Worm (Caenorhabditis elegans) whole organism, L1 larva: ENCODE measurements around the gene T24C4.3.

Experiments
- C04F5.9 ChIP-seq: sonication (generic microtip); optimal IDR thresholded peaks from 2 replicates; lab custom pipeline; 2016; ENCODE audit warnings: missing genetic modification characterization, missing compliant biosample characterization
- Y116A8C.19 ChIP-seq: sonication (generic microtip); optimal IDR thresholded peaks from 2 replicates; lab custom pipeline; 2016; ENCODE audit warnings: missing compliant biosample characterization, missing genetic modification characterization, borderline replicate concordance
- alr-1 ChIP-seq: fragments of 200-800 bp; sonication (Bioruptor generic); optimal IDR thresholded peaks from 2 replicates; lab custom pipeline; 2018; ENCODE audit warnings: borderline replicate concordance, mild to moderate bottlenecking, missing genetic modification characterization, missing compliant biosample characterization
- aly-2 ChIP-seq: fragments of 150-350 bp; optimal IDR thresholded peaks from 2 replicates; lab custom pipeline; 2014; ENCODE audit warnings: missing biosample characterization, missing genetic modification characterization
- blmp-1 ChIP-seq: fragments of 150-350 bp; optimal IDR thresholded peaks from 2 replicates; lab custom pipeline; 2014; ENCODE audit warnings: missing biosample characterization, missing genetic modification characterization
- ceh-63 ChIP-seq: fragments of 200-800 bp; sonication (Bioruptor generic); optimal IDR thresholded peaks from 2 replicates; lab custom pipeline; 2018; ENCODE audit warnings: mild to moderate bottlenecking, missing genetic modification characterization, missing compliant biosample characterization
- ceh-8 ChIP-seq: fragments of 200-800 bp; sonication (Bioruptor generic); optimal IDR thresholded peaks from 2 replicates; lab custom pipeline; 2018; ENCODE audit warnings: mild to moderate bottlenecking, missing genetic modification characterization, moderate library complexity, missing compliant biosample characterization
- ceh-90 ChIP-seq: sonication (generic microtip); optimal IDR thresholded peaks from 2 replicates; lab custom pipeline; 2016; ENCODE audit warnings: missing genetic modification characterization, missing compliant biosample characterization
- ces-1 ChIP-seq: fragments of 150-350 bp; optimal IDR thresholded peaks from 2 replicates; lab custom pipeline; 2014; ENCODE audit warnings: missing biosample characterization, missing genetic modification reagents, missing genetic modification characterization
- dsc-1 ChIP-seq: sonication (generic microtip); optimal IDR thresholded peaks from 2 replicates; lab custom pipeline; 2016; ENCODE audit warnings: mild to moderate bottlenecking, missing genetic modification characterization, missing compliant biosample characterization
- efl-1 ChIP-seq, 4 experiments: fragments of 150-350 bp; optimal IDR thresholded peaks in 3 of 4; peaks in 1 of 4; 1 replicate in 1 of 4; 2 replicates in 3 of 4; lab custom pipeline; 2014; ENCODE audit warnings: missing biosample characterization in 2 of 4, missing genetic modification characterization in 2 of 4, missing genetic modification reagents in 2 of 4
- egl-13 ChIP-seq: sonication (generic microtip); optimal IDR thresholded peaks from 2 replicates; lab custom pipeline; 2016; ENCODE audit warnings: missing genotype, missing genetic modification reagents, missing genetic modification characterization, missing compliant biosample characterization
- fkh-4 ChIP-seq: sonication (generic microtip); optimal IDR thresholded peaks from 2 replicates; lab custom pipeline; 2016; ENCODE audit warnings: missing compliant biosample characterization, missing genetic modification characterization, borderline replicate concordance
- fos-1 ChIP-seq: fragments of 150-350 bp; optimal IDR thresholded peaks from 2 replicates; lab custom pipeline; 2014; ENCODE audit warnings: missing biosample characterization, missing genetic modification characterization
- grh-1 ChIP-seq: fragments of 200-800 bp; sonication (Bioruptor generic); IDR thresholded peaks from 2 replicates; pipeline ENCODE4 v1.3.6; 2022; ENCODE audit warnings: missing genetic modification reagents, missing genetic modification characterization, missing compliant biosample characterization
- irx-1 ChIP-seq: sonication (generic microtip); optimal IDR thresholded peaks from 2 replicates; lab custom pipeline; 2016; ENCODE audit warnings: missing genetic modification characterization, missing compliant biosample characterization
- isw-1 ChIP-seq: fragments of 200-800 bp; sonication (Bioruptor generic); IDR thresholded peaks from 2 replicates; pipeline ENCODE4 v1.3.6; 2022; ENCODE audit warnings: missing genetic modification characterization, missing compliant biosample characterization
- lin-13 ChIP-seq: fragments of 150-350 bp; optimal IDR thresholded peaks from 2 replicates; lab custom pipeline; 2014; ENCODE audit warnings: missing biosample characterization, missing genetic modification reagents, missing genetic modification characterization
- lin-14 ChIP-seq: fragments of 200-800 bp; sonication (Bioruptor generic); optimal IDR thresholded peaks from 2 replicates; lab custom pipeline; 2018; ENCODE audit warnings: mild to moderate bottlenecking, missing genetic modification characterization, moderate library complexity, missing compliant biosample characterization
- lir-3 ChIP-seq: sonication (generic microtip); optimal IDR thresholded peaks from 2 replicates; lab custom pipeline; 2016; ENCODE audit warnings: mild to moderate bottlenecking, missing genetic modification characterization, moderate library complexity, missing compliant biosample characterization; ENCODE audit not compliant: poor library complexity
- mdl-1 ChIP-seq, 2 experiments: fragments of 150-350 bp; optimal IDR thresholded peaks; 2 replicates each; lab custom pipeline; 2014 to 2017; ENCODE audit warnings: missing biosample characterization in 2 of 2, missing genetic modification characterization in 2 of 2, inconsistent platforms in 1 of 2
- mef-2 ChIP-seq: fragments of 150-350 bp; optimal IDR thresholded peaks from 2 replicates; lab custom pipeline; 2014; ENCODE audit warnings: missing biosample characterization, missing genetic modification characterization
- nhr-19 ChIP-seq: fragments of 200-800 bp; sonication (Bioruptor generic); conservative IDR thresholded peaks from 2 replicates; pipeline ENCODE4 v1.3.6; 2022; ENCODE audit warnings: missing genetic modification characterization, missing compliant biosample characterization
- nhr-28 ChIP-seq: fragments of 150-350 bp; optimal IDR thresholded peaks from 2 replicates; lab custom pipeline; 2014; ENCODE audit warnings: missing biosample characterization, missing genetic modification characterization
- nhr-47 ChIP-seq: sonication (generic microtip); optimal IDR thresholded peaks from 2 replicates; lab custom pipeline; 2016; ENCODE audit warnings: mild to moderate bottlenecking, missing genetic modification characterization, moderate library complexity, missing compliant biosample characterization
- nhr-71 ChIP-seq: sonication (generic microtip); optimal IDR thresholded peaks from 2 replicates; lab custom pipeline; 2016; ENCODE audit warnings: mild to moderate bottlenecking, missing genetic modification characterization, moderate library complexity, missing compliant biosample characterization
- nhr-76 ChIP-seq: sonication (generic microtip); optimal IDR thresholded peaks from 2 replicates; lab custom pipeline; 2017; ENCODE audit warnings: missing biosample characterization, missing genetic modification characterization
- nhr-85 ChIP-seq: sonication (generic microtip); peaks from one replicate; lab custom pipeline; 2016; ENCODE audit warnings: missing genetic modification characterization, inconsistent platforms, missing compliant biosample characterization
- snu-23 ChIP-seq: sonication (generic microtip); optimal IDR thresholded peaks from 2 replicates; lab custom pipeline; 2016; ENCODE audit warnings: missing genetic modification characterization, missing compliant biosample characterization
- sox-4 ChIP-seq: sonication (generic microtip); optimal IDR thresholded peaks from 2 replicates; lab custom pipeline; 2016; ENCODE audit warnings: missing genetic modification characterization, missing compliant biosample characterization
- sup-37 ChIP-seq: fragments of 200-800 bp; sonication (Bioruptor generic); optimal IDR thresholded peaks from 2 replicates; lab custom pipeline; 2018; ENCODE audit warnings: mild to moderate bottlenecking, missing genetic modification characterization, missing compliant biosample characterization
- swsn-7 ChIP-seq: sonication (generic microtip); optimal IDR thresholded peaks from 2 replicates; lab custom pipeline; 2016; ENCODE audit warnings: missing genetic modification characterization, missing compliant biosample characterization
- zag-1 ChIP-seq: fragments of 150-350 bp; optimal IDR thresholded peaks from 2 replicates; lab custom pipeline; 2014; ENCODE audit warnings: missing biosample characterization, missing genetic modification characterization
- zip-4 ChIP-seq: fragments of 200-800 bp; sonication (Bioruptor generic); optimal IDR thresholded peaks from 2 replicates; lab custom pipeline; 2018; ENCODE audit warnings: mild to moderate bottlenecking, missing genetic modification characterization, moderate library complexity, missing compliant biosample characterization
- ztf-11 ChIP-seq, 2 experiments: sonication (generic microtip); optimal IDR thresholded peaks; 2 replicates each; lab custom pipeline; 2016 to 2017; ENCODE audit warnings: missing genetic modification characterization in 2 of 2, missing biosample characterization in 1 of 2, missing compliant biosample characterization in 1 of 2

The T24C4.3 gene

ce11 chrIII:879634-880033 lies 7.4 kb upstream of the T24C4.3 start, which contains the start of the genes T24C4.5 and ucr-2.3:
T24C4.5 (minus strand) TSS chrIII:879734.
ucr-2.3 (plus strand) TSS chrIII:879860.
- TF ChIP-seq lin-13 (GFP tag; lab: Kevin White, UChicago) (no peak), C04F5.9 (tag; lab: Kevin White, UChicago) (no peak), alr-1 (tag; lab: Kevin White, UChicago) (no peak), nhr-85 (no peak), ceh-63 (GFP tag; lab: Kevin White, UChicago) (no peak), lin-14 (GFP tag; lab: Kevin White, UChicago) (no peak), mdl-1 (tag; optimal IDR thresholded peaks at IDR 0.05; lab: Kevin White, UChicago) (no peak), blmp-1 (no peak), lir-3 (tag; lab: Kevin White, UChicago) (no peak), ztf-11 (tag; optimal IDR thresholded peaks at IDR 0.05; lab: Kevin White, UChicago) (no peak), irx-1 (no peak), snu-23 (GFP tag; lab: Kevin White, UChicago) (no peak), efl-1 (optimal IDR thresholded peaks at IDR 0.05; lab: Kevin White, UChicago) (no peak), efl-1 (GFP tag; optimal IDR thresholded peaks at IDR 0.05 in 1 of 2; lab: Kevin White, UChicago) (no peak), zip-4 (GFP tag; lab: Kevin White, UChicago) (no peak), sup-37 (GFP tag; lab: Kevin White, UChicago) (no peak), fkh-4 (no peak), dsc-1 (tag; lab: Kevin White, UChicago) (no peak)
- TF ChIP-seq, all 84 proteins: peak for 0

ce11 chrIII:873432-873831 lies 1.2 kb upstream of the T24C4.3 start, which contains the start of gene clc-19:
clc-19 (minus strand) TSS chrIII:873566.
- TF ChIP-seq Y116A8C.19 (tag; lab: Kevin White, UChicago) (no peak), nhr-76 (tag; lab: Kevin White, UChicago) (no peak), nhr-71 (tag; lab: Kevin White, UChicago) (no peak), irx-1 (no peak), mdl-1 (tag; optimal IDR thresholded peaks at IDR 0.05; lab: Kevin White, UChicago) (no peak), snu-23 (GFP tag; lab: Kevin White, UChicago) (no peak), efl-1 (optimal IDR thresholded peaks at IDR 0.05; lab: Kevin White, UChicago) (no peak), efl-1 (GFP tag; optimal IDR thresholded peaks at IDR 0.05 in 1 of 2; lab: Kevin White, UChicago) (no peak), sox-4 (tag; lab: Kevin White, UChicago) (no peak), isw-1 (GFP tag; lab: Robert Waterston, UW) (no peak), nhr-28 (no peak), ces-1 (GFP tag; lab: Kevin White, UChicago) (no peak), mef-2 (tag; lab: Kevin White, UChicago) (no peak), nhr-19 (GFP tag; lab: Robert Waterston, UW) (no peak), ceh-90 (tag; lab: Kevin White, UChicago) (no peak), ztf-11 (tag; optimal IDR thresholded peaks at IDR 0.05; lab: Kevin White, UChicago) (no peak)

ce11 chrIII:870555-870954 lies 1.7 kb downstream of the T24C4.3 start:
- TF ChIP-seq ceh-90 (tag; lab: Kevin White, UChicago), result no peak
- no peak for TF ChIP-seq zag-1 (tag; lab: Kevin White, UChicago)
- no peak for TF ChIP-seq dsc-1 (tag; lab: Kevin White, UChicago)
- TF ChIP-seq ceh-8 (GFP tag; lab: Kevin White, UChicago), result no peak
- no peak for TF ChIP-seq aly-2
- no peak for TF ChIP-seq fos-1
- TF ChIP-seq fkh-4, result no peak
- no peak for TF ChIP-seq egl-13 (tag; lab: Kevin White, UChicago)
- TF ChIP-seq grh-1, result no peak
- no peak for TF ChIP-seq nhr-47 (tag; lab: Kevin White, UChicago)

DNA sequence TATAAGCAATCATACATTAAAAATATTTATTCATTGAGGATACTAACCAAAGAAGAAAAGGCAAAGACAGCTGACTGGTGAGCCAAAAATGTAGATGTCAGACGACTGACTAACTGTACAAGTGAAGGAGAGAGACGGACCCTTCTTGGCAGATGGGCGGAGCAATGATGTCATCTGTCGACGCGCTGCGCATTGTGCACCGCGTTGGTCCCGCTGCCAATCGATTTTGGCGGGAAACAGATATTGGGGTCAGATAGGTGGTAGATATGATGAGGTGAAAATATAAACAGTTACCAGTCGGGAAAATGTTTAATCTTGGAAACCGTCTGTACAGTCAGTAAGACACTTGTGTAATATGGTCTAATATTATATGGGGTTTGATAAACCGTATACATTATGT lies 2.4 kb downstream of the T24C4.3 start, which contains the start of gene T24C4.2:
T24C4.2 (minus strand) TSS at position 101 of the 400 bp plus-strand sequence.
- TF ChIP-seq efl-1 (optimal IDR thresholded peaks at IDR 0.05; lab: Kevin White, UChicago) (no peak), efl-1 (GFP tag; optimal IDR thresholded peaks at IDR 0.05 in 1 of 2; lab: Kevin White, UChicago) (peak in 1 of 2 experiments; percentile 73), swsn-7 (no peak), aly-2 (no peak)
